Fruit fly (Drosophila melanogaster) whole organism, embryonic: Measurements from ENCODE around the gene stas.

Experiments used
- Bgb ChIP-seq: fragments of 200-800 bp; sonication (Bioruptor generic); IDR thresholded peaks from 2 replicates; pipeline ENCODE4 v1.3.6; 2022; ENCODE audit warnings: missing biosample characterization, missing genetic modification characterization; ENCODE audit not compliant: partially characterized antibody
- CG10979 ChIP-seq: fragments of 200-800 bp; sonication (Bioruptor generic); optimal IDR thresholded peaks from 2 replicates; lab custom pipeline; 2018; ENCODE audit warnings: missing biosample characterization, mild to moderate bottlenecking, missing genetic modification characterization, moderate library complexity
- CG12155 ChIP-seq: fragments of 200-800 bp; sonication (Bioruptor generic); optimal IDR thresholded peaks from 3 replicates; lab custom pipeline; 2016; ENCODE audit warnings: missing biosample characterization, missing genetic modification characterization
- CG12659 ChIP-seq: fragments of 200-800 bp; sonication (Bioruptor generic); optimal IDR thresholded peaks from 3 replicates; lab custom pipeline; 2017; ENCODE audit warnings: mild to moderate bottlenecking, missing biosample characterization, missing genetic modification reagents, missing genetic modification characterization
- CG13624 ChIP-seq: fragments of 200-800 bp; sonication (Bioruptor generic); optimal IDR thresholded peaks from 2 replicates; lab custom pipeline; 2016; ENCODE audit warnings: missing biosample characterization, missing genetic modification characterization
- CG13894 ChIP-seq: fragments of 200-800 bp; sonication (Bioruptor generic); optimal IDR thresholded peaks from 3 replicates; lab custom pipeline; 2018; ENCODE audit warnings: missing biosample characterization, mild to moderate bottlenecking, missing genetic modification characterization, moderate library complexity
- CG15073 ChIP-seq: fragments of 200-800 bp; sonication (Bioruptor generic); optimal IDR thresholded peaks from 2 replicates; lab custom pipeline; 2016; ENCODE audit warnings: missing biosample characterization, missing genetic modification characterization
- CG1529 ChIP-seq: fragments of 200-800 bp; sonication (Bioruptor generic); optimal IDR thresholded peaks from 3 replicates; lab custom pipeline; 2018; ENCODE audit warnings: missing biosample characterization, missing genetic modification characterization
- CG15601 ChIP-seq: fragments of 200-800 bp; sonication (Bioruptor generic); optimal IDR thresholded peaks from 3 replicates; lab custom pipeline; 2019; ENCODE audit warnings: missing biosample characterization, mild to moderate bottlenecking, missing genetic modification characterization, moderate library complexity
- CG1647 ChIP-seq: fragments of 200-800 bp; sonication (Bioruptor generic); optimal IDR thresholded peaks from 3 replicates; lab custom pipeline; 2016; ENCODE audit warnings: missing biosample characterization, missing genetic modification characterization
- CG17361 ChIP-seq: fragments of 200-800 bp; sonication (Bioruptor generic); IDR thresholded peaks from 3 replicates; pipeline ENCODE4 v1.3.6; 2022; ENCODE audit warnings: missing biosample characterization, missing genetic modification characterization
- CG17612 ChIP-seq: fragments of 200-800 bp; sonication (Bioruptor generic); IDR thresholded peaks from 2 replicates; pipeline ENCODE4 v1.3.6; 2022; ENCODE audit warnings: missing biosample characterization, missing genetic modification characterization
- CG18599 ChIP-seq: fragments of 200-800 bp; sonication (Bioruptor generic); optimal IDR thresholded peaks from 3 replicates; lab custom pipeline; 2017; ENCODE audit warnings: missing biosample characterization, missing genetic modification characterization, mild to moderate bottlenecking, moderate library complexity, missing genetic modification reagents
- CG30403 ChIP-seq: fragments of 200-800 bp; sonication (Bioruptor generic); optimal IDR thresholded peaks from 3 replicates; lab custom pipeline; 2016; ENCODE audit warnings: missing biosample characterization, missing genetic modification characterization
- CG8924 ChIP-seq: fragments of 200-800 bp; optimal IDR thresholded peaks from 3 replicates; lab custom pipeline; 2019; ENCODE audit warnings: missing biosample characterization, mild to moderate bottlenecking, missing genetic modification characterization, moderate library complexity
- CG9797 ChIP-seq: fragments of 200-800 bp; sonication (Bioruptor generic); optimal IDR thresholded peaks from 3 replicates; lab custom pipeline; 2018; ENCODE audit warnings: missing biosample characterization, mild to moderate bottlenecking, missing genetic modification characterization
- Deaf1 ChIP-seq: fragments of 200-800 bp; optimal IDR thresholded peaks from 3 replicates; lab custom pipeline; 2019; ENCODE audit warnings: missing biosample characterization, mild to moderate bottlenecking, missing genetic modification characterization, moderate library complexity
- Dp ChIP-seq: fragments of 200-800 bp; sonication (Bioruptor generic); optimal IDR thresholded peaks from 2 replicates; lab custom pipeline; 2018; ENCODE audit warnings: missing biosample characterization, mild to moderate bottlenecking, missing genetic modification characterization, moderate library complexity
- E2f2 ChIP-seq: fragments of 200-800 bp; sonication (Bioruptor generic); IDR thresholded peaks from 2 replicates; pipeline ENCODE4 v1.3.6; 2022; ENCODE audit warnings: missing biosample characterization, missing genetic modification characterization
- Gsc ChIP-seq: fragments of 200-800 bp; sonication (Bioruptor generic); IDR thresholded peaks from 2 replicates; pipeline ENCODE4 v1.3.6; 2022; ENCODE audit warnings: missing biosample characterization, missing genetic modification characterization
- H2.0 ChIP-seq: fragments of 200-800 bp; sonication (Bioruptor generic); IDR thresholded peaks from 2 replicates; pipeline ENCODE4 v1.3.6; 2022; ENCODE audit warnings: missing biosample characterization, missing genetic modification characterization
- Jarid2 ChIP-seq: fragments of 200-800 bp; sonication (Bioruptor generic); optimal IDR thresholded peaks from 3 replicates; lab custom pipeline; 2017; ENCODE audit warnings: mild to moderate bottlenecking, missing biosample characterization, missing genetic modification reagents, missing genetic modification characterization
- MESR4 ChIP-seq: fragments of 200-800 bp; sonication (Bioruptor generic); optimal IDR thresholded peaks from 2 replicates; lab custom pipeline; 2018; ENCODE audit warnings: missing biosample characterization, mild to moderate bottlenecking, missing genetic modification characterization, moderate library complexity
- NK7.1 ChIP-seq: fragments of 200-800 bp; sonication (Bioruptor generic); optimal IDR thresholded peaks from 3 replicates; lab custom pipeline; 2016; ENCODE audit warnings: missing biosample characterization, missing genetic modification characterization
- Nf-YC ChIP-seq: fragments of 200-800 bp; optimal IDR thresholded peaks from 3 replicates; lab custom pipeline; 2019; ENCODE audit warnings: missing biosample characterization, mild to moderate bottlenecking, missing genetic modification characterization, moderate library complexity
- Oli ChIP-seq: fragments of 200-800 bp; sonication (Bioruptor generic); optimal IDR thresholded peaks from 2 replicates; lab custom pipeline; 2018; ENCODE audit warnings: missing biosample characterization, mild to moderate bottlenecking, missing genetic modification characterization, moderate library complexity
- PHDP ChIP-seq: fragments of 200-800 bp; sonication (Bioruptor generic); optimal IDR thresholded peaks from 3 replicates; lab custom pipeline; 2018; ENCODE audit warnings: missing biosample characterization, mild to moderate bottlenecking, missing genetic modification characterization, moderate library complexity
- Pdp1 ChIP-seq, 2 experiments: fragments of 200-800 bp; sonication (Bioruptor generic); optimal IDR thresholded peaks; 3 replicates each; lab custom pipeline; 2016; ENCODE audit warnings: missing biosample characterization in 2 of 2, missing genetic modification characterization in 2 of 2, mild to moderate bottlenecking in 1 of 2, moderate library complexity in 1 of 2
- Ravus ChIP-seq: fragments of 200-800 bp; sonication (Bioruptor generic); IDR thresholded peaks from 2 replicates; pipeline ENCODE4 v1.3.6; 2022; ENCODE audit warnings: missing biosample characterization, missing genetic modification characterization
- Rfx ChIP-seq: fragments of 200-800 bp; sonication (Bioruptor generic); IDR thresholded peaks from 2 replicates; pipeline ENCODE4 v1.3.6; 2022; ENCODE audit warnings: missing biosample characterization, missing genetic modification characterization
- Tbp ChIP-seq: fragments of >200 bp; optimal IDR thresholded peaks from 2 replicates; lab custom pipeline; 2018; ENCODE audit warnings: missing biosample characterization, missing genetic modification characterization
- Trl ChIP-seq, 3 experiments: fragments of >200 bp in 2 of 3; fragments of 200-800 bp in 1 of 3; sonication (Bioruptor generic) in 1 of 3; optimal IDR thresholded peaks; 2 replicates in 1 of 3; 3 replicates in 2 of 3; lab custom pipeline; 2016 to 2017; ENCODE audit warnings: missing biosample characterization in 1 of 3, missing genetic modification characterization in 1 of 3
- amos ChIP-seq: fragments of 200-800 bp; sonication (Bioruptor generic); IDR thresholded peaks from 2 replicates; pipeline ENCODE4 v1.3.6; 2022; ENCODE audit warnings: missing biosample characterization, missing genetic modification characterization; ENCODE audit not compliant: partially characterized antibody
- corto ChIP-seq: fragments of 200-800 bp; sonication (Bioruptor generic); optimal IDR thresholded peaks from 2 replicates; lab custom pipeline; 2016; ENCODE audit warnings: missing biosample characterization, mild to moderate bottlenecking, missing genetic modification characterization, moderate library complexity
- dm ChIP-seq: fragments of 200-800 bp; sonication (Bioruptor generic); optimal IDR thresholded peaks from 3 replicates; lab custom pipeline; 2016; ENCODE audit warnings: missing biosample characterization, missing genetic modification characterization
- grau ChIP-seq: fragments of 200-800 bp; optimal IDR thresholded peaks from 3 replicates; lab custom pipeline; 2019; ENCODE audit warnings: missing biosample characterization, mild to moderate bottlenecking, missing genetic modification characterization, moderate library complexity
- gsb-n ChIP-seq: fragments of 200-800 bp; sonication (Bioruptor generic); optimal IDR thresholded peaks from 3 replicates; lab custom pipeline; 2018; ENCODE audit warnings: missing biosample characterization, mild to moderate bottlenecking, missing genetic modification characterization
- inv ChIP-seq: fragments of 200-800 bp; sonication (Bioruptor generic); IDR thresholded peaks from 2 replicates; pipeline ENCODE4 v1.3.6; 2022; ENCODE audit warnings: missing biosample characterization, missing genetic modification characterization; ENCODE audit not compliant: partially characterized antibody
- kay ChIP-seq: fragments of 200-800 bp; sonication (Bioruptor generic); optimal IDR thresholded peaks from 2 replicates; lab custom pipeline; 2016; ENCODE audit warnings: missing biosample characterization, missing genetic modification characterization
- nerfin-2 ChIP-seq: fragments of 200-800 bp; sonication (Bioruptor generic); IDR thresholded peaks from 2 replicates; pipeline ENCODE4 v1.3.6; 2022; ENCODE audit warnings: missing biosample characterization, missing genetic modification characterization; ENCODE audit not compliant: partially characterized antibody
- odd ChIP-seq: fragments of 200-800 bp; sonication (Bioruptor generic); optimal IDR thresholded peaks from 2 replicates; lab custom pipeline; 2017; ENCODE audit warnings: missing biosample characterization, mild to moderate bottlenecking, missing genetic modification characterization
- otp ChIP-seq: fragments of 200-800 bp; sonication (Bioruptor generic); IDR thresholded peaks from 3 replicates; pipeline ENCODE4, ENCODE4 v1.3.6; 2022; ENCODE audit warnings: missing biosample characterization, missing genetic modification characterization
- phol ChIP-seq: fragments of 200-800 bp; sonication (Bioruptor generic); optimal IDR thresholded peaks from 3 replicates; lab custom pipeline; 2018; ENCODE audit warnings: missing biosample characterization, mild to moderate bottlenecking, missing genetic modification characterization, moderate library complexity
- pros ChIP-seq: fragments of 200-800 bp; sonication (Bioruptor generic); optimal IDR thresholded peaks from 3 replicates; lab custom pipeline; 2019; ENCODE audit warnings: missing biosample characterization, mild to moderate bottlenecking, missing genetic modification characterization, moderate library complexity
- trem ChIP-seq: fragments of 200-800 bp; optimal IDR thresholded peaks from 3 replicates; lab custom pipeline; 2019; ENCODE audit warnings: missing biosample characterization, mild to moderate bottlenecking, missing genetic modification characterization, moderate library complexity
- unc-4 ChIP-seq: fragments of 200-800 bp; sonication (Bioruptor generic); IDR thresholded peaks from 2 replicates; pipeline ENCODE4 v1.3.6; 2022; ENCODE audit warnings: missing biosample characterization, missing genetic modification characterization; ENCODE audit not compliant: partially characterized antibody
- vnd ChIP-seq: fragments of 200-800 bp; sonication (Bioruptor generic); IDR thresholded peaks from 3 replicates; pipeline ENCODE4 v1.3.6; 2022; ENCODE audit warnings: missing biosample characterization, missing genetic modification characterization; ENCODE audit not compliant: partially characterized antibody

The stas gene

DNA sequence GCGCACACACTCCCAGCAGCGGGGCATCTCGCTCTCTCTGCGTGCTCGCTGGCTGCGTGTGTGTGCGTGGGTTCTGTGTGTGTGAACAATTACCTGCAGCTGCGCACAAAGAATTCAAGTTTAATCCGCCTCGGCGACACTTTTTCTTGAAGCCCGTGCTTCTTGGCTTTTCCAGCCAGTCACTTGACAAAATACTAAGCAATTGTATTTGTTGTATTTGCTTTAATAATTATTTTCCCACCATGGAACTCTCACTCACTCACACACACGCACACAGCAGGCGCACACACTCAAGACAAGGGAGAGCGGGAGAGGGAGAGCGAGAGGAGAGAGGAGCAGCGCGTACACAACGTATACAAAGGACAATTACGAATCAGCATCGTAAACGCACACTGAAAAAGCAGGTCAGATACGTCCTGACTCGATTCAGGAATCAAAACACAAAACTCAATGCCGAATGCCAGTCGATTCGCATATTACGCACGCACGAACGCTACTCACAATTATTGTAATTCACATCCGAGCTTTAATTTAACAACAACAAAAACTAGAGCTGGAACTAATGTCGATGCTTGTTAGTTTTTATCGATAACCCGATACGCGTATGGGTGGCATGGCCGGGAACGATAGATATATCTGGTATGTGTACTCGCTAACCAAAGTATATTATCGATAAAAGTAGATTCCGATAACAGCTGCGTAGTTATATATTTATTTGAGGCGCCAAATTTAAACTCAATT lies 24.5 kb upstream of the stas start, which contains the start of gene RhoGAPp190 (continued):
- TF ChIP-seq pros = peak; percentile 24
- TF ChIP-seq Ravus = no peak
- TF ChIP-seq Jarid2 (GFP tag; lab: Kevin White, UChicago) = no peak
- TF ChIP-seq kay = no peak
- TF ChIP-seq Rfx (GFP tag; lab: Robert Waterston, UW) = 0 out of 2 replicates have a peak, but pooled peaks have one; percentile 10
- TF ChIP-seq CG10979 (tag; lab: Kevin White, UChicago) = no peak
- peak; percentile 75 for TF ChIP-seq inv (GFP tag; lab: Robert Waterston, UW)
- TF ChIP-seq unc-4 (GFP tag; lab: Robert Waterston, UW) = peak; percentile 88
- peak; percentile 28 for TF ChIP-seq Nf-YC (tag; lab: Kevin White, UChicago)
- peak; percentile 52 for TF ChIP-seq CG12659 (GFP tag; lab: Kevin White, UChicago)
- TF ChIP-seq Bgb = peak; percentile 96
- peak; percentile 93 for TF ChIP-seq E2f2 (GFP tag; lab: Robert Waterston, UW)
- no peak for TF ChIP-seq otp (GFP tag; lab: Robert Waterston, UW)
- TF ChIP-seq PHDP (tag; lab: Kevin White, UChicago) = peak; percentile 19
- TF ChIP-seq CG12155 = no peak
- TF ChIP-seq Pdp1 (GFP tag; optimal IDR thresholded peaks at IDR 0.05; lab: Kevin White, UChicago) = peak in 1 of 2 experiments; percentile 70
- no peak for TF ChIP-seq CG18599
- peak; percentile 10 for TF ChIP-seq odd
- peak; percentile 89 for TF ChIP-seq vnd (GFP tag; lab: Robert Waterston, UW)
- peak; percentile 99 for TF ChIP-seq nerfin-2 (GFP tag; lab: Robert Waterston, UW)
- no peak for TF ChIP-seq H2.0 (GFP tag; lab: Robert Waterston, UW)
- TF ChIP-seq CG17361 (GFP tag; lab: Robert Waterston, UW) = no peak
- TF ChIP-seq CG15601 (tag; lab: Kevin White, UChicago) = peak; percentile 50
- TF ChIP-seq NK7.1 (GFP tag; lab: Kevin White, UChicago) = no peak
- TF ChIP-seq CG15073 (GFP tag; lab: Kevin White, UChicago) = no peak
- no peak for TF ChIP-seq CG1529
- peak; percentile 43 for TF ChIP-seq phol
- TF ChIP-seq CG8924 (tag; lab: Kevin White, UChicago) = peak; percentile 32
- no peak for TF ChIP-seq corto (GFP tag; lab: Kevin White, UChicago)
- TF ChIP-seq CG13624 = peak; percentile 74
- peak; percentile 91; the same call in 1 of the 2 replicates for TF ChIP-seq amos (GFP tag; lab: Robert Waterston, UW)
- peak; percentile 31 for TF ChIP-seq CG13894 (tag; lab: Kevin White, UChicago)
- TF ChIP-seq Deaf1 (tag; lab: Kevin White, UChicago) = peak; percentile 51
- TF ChIP-seq gsb-n (tag; lab: Kevin White, UChicago) = peak; percentile 17
- no peak for TF ChIP-seq Tbp (GFP tag; lab: Kevin White, UChicago)
- peak; percentile 13 for TF ChIP-seq CG1647 (GFP tag; lab: Kevin White, UChicago)
- TF ChIP-seq Oli (tag; lab: Kevin White, UChicago) = no peak
- peak; percentile 8 for TF ChIP-seq grau
- peak; percentile 68 for TF ChIP-seq MESR4
- peak; percentile 45 for TF ChIP-seq CG9797 (GFP tag; lab: Kevin White, UChicago)
- TF ChIP-seq CG17612 (GFP tag; lab: Robert Waterston, UW) = no peak
- peak; percentile 92 for TF ChIP-seq Dp (GFP tag; lab: Kevin White, UChicago)
- TF ChIP-seq Gsc (GFP tag; lab: Robert Waterston, UW) = no peak
- TF ChIP-seq trem (tag; lab: Kevin White, UChicago) = peak; percentile 88
- TF ChIP-seq Trl (optimal IDR thresholded peaks at IDR 0.05; lab: Kevin White, UChicago) = peak; percentile 90 to 92
- no peak for TF ChIP-seq Trl (GFP tag; optimal IDR thresholded peaks at IDR 0.05; lab: Kevin White, UChicago)
- no peak for TF ChIP-seq CG30403 (GFP tag; lab: Kevin White, UChicago)
- TF ChIP-seq dm = peak; percentile 17
